Fruit fly (Drosophila melanogaster): ENCODE data around the gene Fkbp39.

Fkbp39 gene

DNA sequence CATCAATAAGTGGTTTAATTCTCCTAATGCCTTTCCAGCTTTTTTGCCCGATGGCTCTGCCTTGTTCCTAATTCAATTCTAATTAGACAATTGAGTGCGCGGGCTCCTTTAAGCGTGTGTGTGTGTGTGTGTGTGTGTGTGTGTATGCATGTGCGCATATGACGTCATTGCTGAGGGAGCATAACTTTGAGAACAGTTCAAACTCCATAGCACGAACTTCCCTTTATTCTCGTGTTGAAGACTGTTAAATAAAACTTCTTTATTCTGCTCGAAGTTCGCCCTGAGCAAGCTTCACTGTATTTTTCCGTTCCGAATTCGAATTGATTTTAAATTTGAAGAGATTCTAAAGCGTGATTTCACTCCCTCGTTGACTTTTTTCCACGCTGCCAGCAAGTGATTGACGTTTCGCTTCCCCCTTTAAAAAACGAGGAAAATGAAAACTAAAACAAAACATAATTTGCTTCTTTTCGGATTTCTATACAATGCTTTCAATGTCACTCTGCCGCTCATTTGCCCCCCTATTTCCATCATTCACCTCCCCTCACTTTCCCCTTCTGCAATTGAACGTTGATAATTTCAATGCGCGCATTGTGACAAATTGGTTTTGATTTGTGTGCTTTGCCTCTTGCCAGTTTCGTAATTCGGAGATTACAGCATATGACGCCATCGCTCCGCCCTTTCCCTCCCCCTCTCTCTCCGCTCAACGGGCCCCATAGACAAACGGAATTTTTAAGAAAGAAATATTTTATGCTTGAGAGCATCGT is 40.5 kb downstream of the Fkbp39 start (continued):
- TF ChIP-seq dm (GFP tag; optimal IDR thresholded peaks at IDR 0.05): no peak
- TF ChIP-seq Optix (GFP tag; IDR thresholded peaks at IDR 0.05): no peak
- peak; percentile 61 for TF ChIP-seq CG2120 (GFP tag; optimal IDR thresholded peaks at IDR 0.05)
- TF ChIP-seq Myb (GFP tag; optimal IDR thresholded peaks at IDR 0.05): peak; percentile 19
- no peak for TF ChIP-seq CG12769 (tag; optimal IDR thresholded peaks at IDR 0.05)
- peak; percentile 48 for TF ChIP-seq sug (tag; optimal IDR thresholded peaks at IDR 0.05)
- TF ChIP-seq NC2α (GFP tag; optimal IDR thresholded peaks at IDR 0.05): no peak
- no peak for TF ChIP-seq Sry-δ (GFP tag; optimal IDR thresholded peaks at IDR 0.05)
- TF ChIP-seq bsh (GFP tag; optimal IDR thresholded peaks at IDR 0.05): peak in 1 of 2 experiments; percentile 49
- no peak for TF ChIP-seq cad (GFP tag; optimal IDR thresholded peaks at IDR 0.05)
- no peak for TF ChIP-seq Sin3A (optimal IDR thresholded peaks at IDR 0.05)
- no peak for TF ChIP-seq sr (GFP tag; IDR thresholded peaks at IDR 0.05)
- peak; percentile 49 for TF ChIP-seq disco-r (GFP tag; optimal IDR thresholded peaks at IDR 0.05)
- no peak for TF ChIP-seq CG6765 (GFP tag; optimal IDR thresholded peaks at IDR 0.05)
- TF ChIP-seq pros (GFP tag; optimal IDR thresholded peaks at IDR 0.05): peak; percentile 3
- no peak for TF ChIP-seq HLH4C (GFP tag; IDR thresholded peaks at IDR 0.05; ENCODE audit: partially characterized antibody)
- TF ChIP-seq CG18619 (GFP tag; optimal IDR thresholded peaks at IDR 0.05): no peak
- no peak for TF ChIP-seq nerfin-1 (tag; optimal IDR thresholded peaks at IDR 0.05)
- no peak for TF ChIP-seq CG8359 (GFP tag; optimal IDR thresholded peaks at IDR 0.05; ENCODE audit: borderline replicate concordance)
- TF ChIP-seq ftz-f1 (GFP tag; optimal IDR thresholded peaks at IDR 0.05): peak; percentile 52
- TF ChIP-seq CG14014 (GFP tag; IDR thresholded peaks at IDR 0.05): no peak
- TF ChIP-seq Gug (GFP tag; IDR thresholded peaks at IDR 0.05): peak; percentile 54; the same call in 1 of the 4 replicates
- TF ChIP-seq CG2129 (GFP tag; IDR thresholded peaks at IDR 0.05; ENCODE audit: partially characterized antibody): no peak
- TF ChIP-seq CG33557 (GFP tag; optimal IDR thresholded peaks at IDR 0.05): no peak
- TF ChIP-seq dmrt99B (tag; optimal IDR thresholded peaks at IDR 0.05): peak; percentile 30
- TF ChIP-seq CG4730 (GFP tag; IDR thresholded peaks at IDR 0.05): no peak
- no peak for TF ChIP-seq CG32772 (GFP tag; IDR thresholded peaks at IDR 0.05)
- no peak for TF ChIP-seq stc (GFP tag; IDR thresholded peaks at IDR 0.05)
- TF ChIP-seq Med (GFP tag): peak; percentile 87

DNA sequence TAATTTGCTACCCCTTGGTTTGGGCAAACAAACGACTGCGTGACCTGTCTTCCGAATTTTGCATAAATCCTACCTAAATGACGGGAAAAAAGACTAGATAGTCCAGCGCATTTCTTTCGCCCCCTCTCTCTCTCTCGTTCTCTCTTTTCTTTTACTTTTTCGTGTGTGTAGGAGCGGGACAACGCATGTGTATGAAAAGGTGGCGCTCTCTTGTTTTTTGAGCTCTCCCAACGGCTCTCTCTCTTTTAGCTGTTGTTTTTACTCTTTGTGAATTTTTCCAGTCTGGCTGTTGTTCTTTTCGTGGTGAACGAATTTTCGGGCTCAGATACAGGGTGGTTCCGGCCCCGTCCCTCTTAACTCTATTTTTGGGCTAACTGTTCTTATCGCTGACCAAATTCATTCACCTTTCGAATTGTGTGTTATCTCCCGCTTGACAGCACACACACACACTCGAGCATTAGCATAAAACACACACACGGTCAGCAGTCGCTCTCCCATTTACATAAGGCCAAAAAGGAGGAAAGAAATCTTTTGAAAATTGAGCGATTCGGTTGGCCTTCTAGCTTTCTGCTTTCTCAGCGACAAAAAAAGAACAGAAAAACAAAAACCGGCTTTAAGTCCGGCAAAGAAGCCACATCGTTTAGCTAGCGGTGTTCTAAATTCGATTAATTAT is 41.2 kb downstream of the Fkbp39 start:
- TF ChIP-seq HmgZ (tag; optimal IDR thresholded peaks at IDR 0.05) (peak; percentile 59), klu (GFP tag; IDR thresholded peaks at IDR 0.05) (no peak), tll (GFP tag; optimal IDR thresholded peaks at IDR 0.05) (no peak), HLH3B (GFP tag; IDR thresholded peaks at IDR 0.05) (no peak), CG12769 (tag; optimal IDR thresholded peaks at IDR 0.05) (peak; percentile 63), pita (GFP tag; optimal IDR thresholded peaks at IDR 0.05) (no peak), grn (GFP tag; optimal IDR thresholded peaks at IDR 0.05) (peak; percentile 23), Hr51 (GFP tag; optimal IDR thresholded peaks at IDR 0.05) (no peak), nom (GFP tag; optimal IDR thresholded peaks at IDR 0.05) (peak; percentile 52), exex (tag; optimal IDR thresholded peaks at IDR 0.05) (peak; percentile 10), Hmr (GFP tag; optimal IDR thresholded peaks at IDR 0.05) (peak; percentile 23), CG3163 (GFP tag; optimal IDR thresholded peaks at IDR 0.05) (peak; percentile 93), vnd (GFP tag; IDR thresholded peaks at IDR 0.05; ENCODE audit: partially characterized antibody) (no peak), HHEX (GFP tag; optimal IDR thresholded peaks at IDR 0.05) (no peak), salm (tag; optimal IDR thresholded peaks at IDR 0.05) (peak; percentile 10), CG14710 (tag; optimal IDR thresholded peaks at IDR 0.05) (no peak), CG17568 (GFP tag; optimal IDR thresholded peaks at IDR 0.05) (peak; percentile 27), Fer1 (GFP tag; optimal IDR thresholded peaks at IDR 0.05) (peak; percentile 2), sna (GFP tag; IDR thresholded peaks at IDR 0.05; ENCODE audit: partially characterized antibody) (no peak), pros (GFP tag; optimal IDR thresholded peaks at IDR 0.05) (peak; percentile 91), bsh (GFP tag; optimal IDR thresholded peaks at IDR 0.05) (peak in 1 of 2 experiments; percentile 31), CG8478 (optimal IDR thresholded peaks at IDR 0.05) (peak; percentile 7), ftz-f1 (GFP tag; optimal IDR thresholded peaks at IDR 0.05) (no peak)

Measured in whole organism, embryonic.